Fruit fly (Drosophila melanogaster): ENCODE data around the gene spri.
A peak's percentile ranks its signal among the peaks of the same experiment; 100 is the strongest.

The spri gene

dm6 chrX:10573554-10573953 lies 11.7 kb downstream of the spri start (continued):
- TF ChIP-seq mirr (GFP tag; optimal IDR thresholded peaks at IDR 0.05) (no peak), bab2 (GFP tag; optimal IDR thresholded peaks at IDR 0.05) (no peak), gce (GFP tag; IDR thresholded peaks at IDR 0.05) (peak; percentile 71; the same call in 2 of the 3 replicates), BtbVII (GFP tag; optimal IDR thresholded peaks at IDR 0.05) (peak; percentile 27), ssp (GFP tag; IDR thresholded peaks at IDR 0.05) (0 out of 2 replicates have a peak, but pooled peaks have one; percentile 22), unc-4 (GFP tag; IDR thresholded peaks at IDR 0.05; ENCODE audit: partially characterized antibody) (no peak), CG6689 (GFP tag; IDR thresholded peaks at IDR 0.05) (peak; percentile 53; the same call in 1 of the 2 replicates), CG7372 (GFP tag; IDR thresholded peaks at IDR 0.05) (no peak), Mrtf (GFP tag; IDR thresholded peaks at IDR 0.05) (no peak), CG18011 (GFP tag; optimal IDR thresholded peaks at IDR 0.05) (no peak), zen (tag; optimal IDR thresholded peaks at IDR 0.05) (no peak), az2 (GFP tag; optimal IDR thresholded peaks at IDR 0.05) (peak; percentile 55), odd (GFP tag; optimal IDR thresholded peaks at IDR 0.05) (no peak), CG30431 (GFP tag; optimal IDR thresholded peaks at IDR 0.05) (no peak), CG12155 (GFP tag; optimal IDR thresholded peaks at IDR 0.05) (peak; percentile 20), CG30403 (GFP tag; optimal IDR thresholded peaks at IDR 0.05) (peak; percentile 47), Dfd (GFP tag; optimal IDR thresholded peaks at IDR 0.05) (no peak), CG32767 (GFP tag; IDR thresholded peaks at IDR 0.05) (peak; percentile 58; the same call in 1 of the 2 replicates), zen2 (GFP tag; IDR thresholded peaks at IDR 0.05; ENCODE audit: partially characterized antibody) (no peak), usp (GFP tag; optimal IDR thresholded peaks at IDR 0.05) (no peak), HmgZ (tag; optimal IDR thresholded peaks at IDR 0.05) (no peak), YL-1 (GFP tag; optimal IDR thresholded peaks at IDR 0.05) (no peak), D19B (GFP tag; optimal IDR thresholded peaks at IDR 0.05) (no peak), croc (GFP tag; conservative IDR thresholded peaks at IDR 0.05) (no peak), br (optimal IDR thresholded peaks at IDR 0.05) (no peak)

- TF ChIP-seq CG30403 (GFP tag; optimal IDR thresholded peaks at IDR 0.05) (peak; percentile 53), Hr78 (GFP tag; optimal IDR thresholded peaks at IDR 0.05) (no peak), fd64A (GFP tag; optimal IDR thresholded peaks at IDR 0.05) (no peak), vvl (GFP tag; IDR thresholded peaks at IDR 0.05) (peak; percentile 76), lov (optimal IDR thresholded peaks at IDR 0.05) (no peak), lov (GFP tag; IDR thresholded peaks at IDR 0.05) (no peak), CG8359 (GFP tag; optimal IDR thresholded peaks at IDR 0.05; ENCODE audit: borderline replicate concordance) (peak; percentile 2), en (GFP tag; optimal IDR thresholded peaks at IDR 0.05) (peak; percentile 18), wdn (GFP tag; IDR thresholded peaks at IDR 0.05) (0 out of 2 replicates have a peak, but pooled peaks have one; percentile 23), eyg (GFP tag; optimal IDR thresholded peaks at IDR 0.05) (no peak), jumu (GFP tag; optimal IDR thresholded peaks at IDR 0.05) (peak; percentile 23), CG11560 (tag; IDR thresholded peaks at IDR 0.05) (no peak), D (optimal IDR thresholded peaks at IDR 0.05) (no peak), D (GFP tag; optimal IDR thresholded peaks at IDR 0.05) (peak; percentile 52), zen2 (GFP tag; IDR thresholded peaks at IDR 0.05; ENCODE audit: partially characterized antibody) (no peak), Mad (GFP tag; optimal IDR thresholded peaks at IDR 0.05) (no peak), Doc3 (GFP tag; IDR thresholded peaks at IDR 0.05; ENCODE audit: partially characterized antibody) (no peak), Nf-YB (GFP tag; optimal IDR thresholded peaks at IDR 0.05) (no peak), Spps (tag; optimal IDR thresholded peaks at IDR 0.05) (no peak), lbe (GFP tag; optimal IDR thresholded peaks at IDR 0.05) (peak; percentile 25), CG11398 (GFP tag; optimal IDR thresholded peaks at IDR 0.05) (no peak), Abd-B (GFP tag; optimal IDR thresholded peaks at IDR 0.05) (no peak), danr (GFP tag; IDR thresholded peaks at IDR 0.05) (no peak), CG6254 (GFP tag; optimal IDR thresholded peaks at IDR 0.05) (no peak), CG7271 (tag; optimal IDR thresholded peaks at IDR 0.05) (no peak), Vsx1 (GFP tag; optimal IDR thresholded peaks at IDR 0.05) (no peak), CG6854 (GFP tag; optimal IDR thresholded peaks at IDR 0.05) (no peak), CG9437 (GFP tag; optimal IDR thresholded peaks at IDR 0.05) (peak; percentile 20)
Observed at dm6 chrX:10570142-10570756, 15.0 kb downstream of the spri start.

Data from whole organism, embryonic.